Worm (Caenorhabditis elegans) whole organism, early embryonic: ENCODE measurements around the gene cin-4.

ENCODE experiments used
- aly-1 ChIP-seq: sonication (generic microtip); optimal IDR thresholded peaks from 2 replicates; lab custom pipeline; 2016; ENCODE audit warnings: missing genetic modification characterization, missing compliant biosample characterization
- ama-1 ChIP-seq: fragments of 150-350 bp; optimal IDR thresholded peaks from 2 replicates; lab custom pipeline; 2014
- ceh-36 ChIP-seq: sonication (generic microtip); optimal IDR thresholded peaks from 2 replicates; lab custom pipeline; 2016; ENCODE audit warnings: missing genetic modification characterization, inconsistent platforms, missing compliant biosample characterization
- flt-1 ChIP-seq: fragments of 200-800 bp; sonication (Bioruptor generic); IDR thresholded peaks from 2 replicates; pipeline ENCODE4 v1.3.6; 2022; ENCODE audit warnings: missing genetic modification characterization, missing compliant biosample characterization
- hnd-1 ChIP-seq: sonication (generic microtip); optimal IDR thresholded peaks from 2 replicates; lab custom pipeline; 2016; ENCODE audit warnings: missing genetic modification characterization, missing compliant biosample characterization
- tbx-11 ChIP-seq: fragments of 200-800 bp; sonication (Bioruptor generic); IDR thresholded peaks from 2 replicates; pipeline ENCODE4 v1.3.6; 2022; ENCODE audit warnings: missing genetic modification characterization, missing compliant biosample characterization
- tbx-37 ChIP-seq: fragments of 200-800 bp; sonication (Bioruptor generic); conservative IDR thresholded peaks from 2 replicates; pipeline ENCODE4 v1.3.6; 2022; ENCODE audit warnings: missing genetic modification reagents, missing genetic modification characterization, missing compliant biosample characterization

- no peak for TF ChIP-seq ama-1
- TF ChIP-seq flt-1 (GFP tag; lab: Robert Waterston, UW), result no peak
- no peak for TF ChIP-seq ceh-36 (tag; lab: Kevin White, UChicago)
- TF ChIP-seq hnd-1, result no peak
- TF ChIP-seq tbx-37 (GFP tag; lab: Robert Waterston, UW), result no peak
- TF ChIP-seq aly-1 (tag; lab: Kevin White, UChicago), result no peak
- TF ChIP-seq tbx-11 (GFP tag; lab: Robert Waterston, UW), result no peak
These were observed 23.6 kb downstream of the cin-4 start, which contains the start of gene acs-6 for ce11 chrII:7061730-7062129.
